Worm (Caenorhabditis elegans) whole organism, L2 larva: Measurements from ENCODE around the gene T11G6.3.

ENCODE experiments used
- R02D3.7 ChIP-seq: fragments of 150-350 bp; optimal IDR thresholded peaks from 2 replicates; lab custom pipeline; 2014; ENCODE audit warnings: missing biosample characterization, missing genetic modification characterization
- egl-27 ChIP-seq: sonication (generic microtip); optimal IDR thresholded peaks from 3 replicates; lab custom pipeline; 2017; ENCODE audit warnings: missing biosample characterization, missing genetic modification reagents, missing genetic modification characterization
- elt-1 ChIP-seq: fragments of 150-350 bp; optimal IDR thresholded peaks from 2 replicates; lab custom pipeline; 2014; ENCODE audit warnings: missing biosample characterization, missing genetic modification characterization
- lin-13 ChIP-seq: fragments of 150-350 bp; optimal IDR thresholded peaks from 2 replicates; lab custom pipeline; 2014; ENCODE audit warnings: missing biosample characterization, missing genetic modification reagents, missing genetic modification characterization
- lin-39 ChIP-seq: fragments of 150-350 bp; optimal IDR thresholded peaks from 2 replicates; lab custom pipeline; 2014; ENCODE audit warnings: missing biosample characterization, missing genetic modification reagents, missing genetic modification characterization
- nhr-11 ChIP-seq: fragments of 150-350 bp; optimal IDR thresholded peaks from 2 replicates; lab custom pipeline; 2014; ENCODE audit warnings: missing biosample characterization, missing genetic modification characterization
- snpc-4 ChIP-seq: fragments of 150-350 bp; optimal IDR thresholded peaks from 2 replicates; lab custom pipeline; 2014; ENCODE audit warnings: missing biosample characterization, missing genetic modification characterization
- unc-62 ChIP-seq: fragments of 150-350 bp; optimal IDR thresholded peaks from 2 replicates; lab custom pipeline; 2014; ENCODE audit warnings: missing biosample characterization, missing genetic modification reagents, missing genetic modification characterization

- TF ChIP-seq unc-62 (GFP tag; lab: Kevin White, UChicago) (no peak), R02D3.7 (no peak), snpc-4 (tag; lab: Kevin White, UChicago) (no peak), nhr-11 (tag; lab: Kevin White, UChicago) (no peak), lin-39 (tag; lab: Kevin White, UChicago) (no peak), lin-13 (GFP tag; lab: Kevin White, UChicago) (no peak), elt-1 (tag; lab: Kevin White, UChicago) (no peak), egl-27 (tag; lab: Kevin White, UChicago) (no peak)
Observed at ce11 chrIV:10832148-10832547, 22.9 kb downstream of the T11G6.3 start, which contains the start of gene best-15.
